Worm (Caenorhabditis elegans): Measurements from ENCODE around the gene F28E10.4.

- TF ChIP-seq pqm-1 (tag; optimal IDR thresholded peaks at IDR 0.05), result no peak
- TF ChIP-seq lin-39 (tag; optimal IDR thresholded peaks at IDR 0.05), result no peak
- TF ChIP-seq nfya-1 (tag; optimal IDR thresholded peaks at IDR 0.05; ENCODE audit: insufficient read depth), result no peak
These were observed at the start of gene F28E10.4 for ce11 chrIV:4567343-4567742.

Measured in whole organism, L3 larva.